Worm (Caenorhabditis elegans): ENCODE measurements around the gene tag-77.

- TF ChIP-seq sem-4 (tag; optimal IDR thresholded peaks at IDR 0.05) (no peak), blmp-1 (tag; optimal IDR thresholded peaks at IDR 0.05; ENCODE audit: insufficient read depth) (no peak), mdl-1 (tag; optimal IDR thresholded peaks at IDR 0.05) (no peak), lin-13 (GFP tag; optimal IDR thresholded peaks at IDR 0.05) (no peak), ama-1 (optimal IDR thresholded peaks at IDR 0.05) (no peak), nhr-23 (tag; optimal IDR thresholded peaks at IDR 0.05) (no peak), aly-2 (tag; optimal IDR thresholded peaks at IDR 0.05) (no peak)
These were observed 53.4 kb downstream of the tag-77 start, which contains the start of gene syx-4 for ce11 chrIV:8456899-8457298.

All from whole organism, L2 larva.